Fruit fly (Drosophila melanogaster): ENCODE data around the gene CG9386.

CG9386 gene

DNA sequence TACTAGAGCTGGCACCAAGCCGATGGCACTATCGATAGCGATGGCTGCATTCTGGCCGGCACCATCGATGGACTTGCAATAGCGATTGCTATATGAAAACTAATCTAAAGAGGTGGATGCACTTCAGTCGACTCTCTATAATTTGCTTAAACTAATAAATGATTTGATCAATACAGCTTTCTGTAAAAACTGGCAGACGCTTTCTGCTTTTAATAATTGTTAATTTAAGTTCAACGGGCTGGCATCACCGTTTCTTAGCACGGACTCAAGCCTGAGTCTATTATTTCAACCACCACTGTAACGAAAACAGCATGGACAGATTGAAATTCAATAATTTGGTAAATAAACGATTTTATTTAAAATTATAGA lies 42.2 kb downstream of the CG9386 start, which contains the start of the genes Ras85D and Rlb1 (continued):
- TF ChIP-seq CG9876 (GFP tag; optimal IDR thresholded peaks at IDR 0.05), result peak; percentile 79
- TF ChIP-seq CG8281 (tag; optimal IDR thresholded peaks at IDR 0.05), result peak; percentile 56
- no peak for TF ChIP-seq CG6813 (GFP tag; optimal IDR thresholded peaks at IDR 0.05)
- TF ChIP-seq NC2α (GFP tag; optimal IDR thresholded peaks at IDR 0.05), result peak; percentile 59
- peak; percentile 89 for TF ChIP-seq Max (GFP tag; optimal IDR thresholded peaks at IDR 0.05)
- TF ChIP-seq fd64A (GFP tag; optimal IDR thresholded peaks at IDR 0.05), result no peak
- TF ChIP-seq CG13894 (tag; optimal IDR thresholded peaks at IDR 0.05), result peak; percentile 81
- TF ChIP-seq Rx (GFP tag; IDR thresholded peaks at IDR 0.05), result no peak
- no peak for TF ChIP-seq sima (GFP tag; optimal IDR thresholded peaks at IDR 0.05)
- peak; percentile 88 for TF ChIP-seq CG30403 (GFP tag; optimal IDR thresholded peaks at IDR 0.05)
- no peak for TF ChIP-seq CG1024 (GFP tag; IDR thresholded peaks at IDR 0.05)
- TF ChIP-seq zf30C (GFP tag; optimal IDR thresholded peaks at IDR 0.05), result no peak
- TF ChIP-seq CG7928 (GFP tag; optimal IDR thresholded peaks at IDR 0.05), result peak; percentile 47
- TF ChIP-seq cato (GFP tag; optimal IDR thresholded peaks at IDR 0.05; ENCODE audit: borderline replicate concordance), result peak; percentile 25
- peak; percentile 72 for TF ChIP-seq CG8089 (GFP tag; optimal IDR thresholded peaks at IDR 0.05)
- TF ChIP-seq TFAM (GFP tag; optimal IDR thresholded peaks at IDR 0.05), result no peak
- no peak for TF ChIP-seq CG4730 (GFP tag; IDR thresholded peaks at IDR 0.05)
- TF ChIP-seq CG9797 (GFP tag; optimal IDR thresholded peaks at IDR 0.05), result peak; percentile 36
- TF ChIP-seq CG11696 (GFP tag; IDR thresholded peaks at IDR 0.05), result no peak
- peak; percentile 18 for TF ChIP-seq en (GFP tag; optimal IDR thresholded peaks at IDR 0.05)
- peak; percentile 39 for TF ChIP-seq slp2 (GFP tag; optimal IDR thresholded peaks at IDR 0.05)
- TF ChIP-seq Atf3 (GFP tag; optimal IDR thresholded peaks at IDR 0.05), result peak; percentile 60
- peak; percentile 89 for TF ChIP-seq mam (GFP tag; optimal IDR thresholded peaks at IDR 0.05)
- TF ChIP-seq CG4820 (GFP tag; optimal IDR thresholded peaks at IDR 0.05), result peak; percentile 61
- no peak for TF ChIP-seq gsb (GFP tag; IDR thresholded peaks at IDR 0.05)
- TF ChIP-seq her (GFP tag; optimal IDR thresholded peaks at IDR 0.05), result peak; percentile 76
- TF ChIP-seq CG9817 (tag; optimal IDR thresholded peaks at IDR 0.05), result peak; percentile 89
- TF ChIP-seq CG11560 (tag; IDR thresholded peaks at IDR 0.05), result no peak
- TF ChIP-seq dmrt11E (tag; optimal IDR thresholded peaks at IDR 0.05), result peak; percentile 57
- peak; percentile 68 for TF ChIP-seq Fer2 (tag; optimal IDR thresholded peaks at IDR 0.05)
- TF ChIP-seq CG32767 (GFP tag; IDR thresholded peaks at IDR 0.05), result no peak
- TF ChIP-seq trem (tag; optimal IDR thresholded peaks at IDR 0.05), result peak; percentile 79
- TF ChIP-seq CG12659 (GFP tag; optimal IDR thresholded peaks at IDR 0.05), result peak; percentile 87
- TF ChIP-seq Ssrp (tag; optimal IDR thresholded peaks at IDR 0.05), result peak; percentile 67
- TF ChIP-seq pfk (GFP tag; optimal IDR thresholded peaks at IDR 0.05), result peak; percentile 35
- TF ChIP-seq Chrac-16 (GFP tag; optimal IDR thresholded peaks at IDR 0.05), result peak; percentile 78
- peak; percentile 28 for TF ChIP-seq CG17802 (tag; optimal IDR thresholded peaks at IDR 0.05)
- no peak for TF ChIP-seq NFAT (GFP tag; IDR thresholded peaks at IDR 0.05)
- TF ChIP-seq Stat92E (GFP tag; optimal IDR thresholded peaks at IDR 0.05), result peak in 1 of 3 experiments; percentile 53
- no peak for TF ChIP-seq Ada2b (GFP tag; IDR thresholded peaks at IDR 0.05)
- TF ChIP-seq Hmr (GFP tag; optimal IDR thresholded peaks at IDR 0.05), result no peak
- TF ChIP-seq amos (GFP tag; IDR thresholded peaks at IDR 0.05; ENCODE audit: partially characterized antibody), result no peak
- TF ChIP-seq eyg (GFP tag; optimal IDR thresholded peaks at IDR 0.05), result peak; percentile 42
- peak; percentile 47 for TF ChIP-seq CG10462 (GFP tag; optimal IDR thresholded peaks at IDR 0.05)
- peak; percentile 92 for TF ChIP-seq dm (GFP tag; optimal IDR thresholded peaks at IDR 0.05)
- no peak for TF ChIP-seq pros (GFP tag; optimal IDR thresholded peaks at IDR 0.05)
- no peak for TF ChIP-seq Hr39 (optimal IDR thresholded peaks at IDR 0.05)
- TF ChIP-seq zfh2 (GFP tag; optimal IDR thresholded peaks at IDR 0.05), result peak; percentile 91
- no peak for TF ChIP-seq ara (GFP tag; IDR thresholded peaks at IDR 0.05)
- TF ChIP-seq insv (GFP tag; optimal IDR thresholded peaks at IDR 0.05), result peak in 1 of 2 experiments; percentile 62
- TF ChIP-seq MBD-R2 (GFP tag; IDR thresholded peaks at IDR 0.05), result no peak
- TF ChIP-seq Nf-YC (tag; optimal IDR thresholded peaks at IDR 0.05), result peak; percentile 77

Data from whole organism, embryonic.